Worm (Caenorhabditis elegans) whole organism, L1 larva: ENCODE data around the gene nduv-3.

ENCODE experiments used
- C16A3.4 ChIP-seq: fragments of 150-350 bp; optimal IDR thresholded peaks from 2 replicates; lab custom pipeline; 2014; ENCODE audit warnings: missing biosample characterization, missing genetic modification characterization
- F16B12.6 ChIP-seq: fragments of 150-350 bp; optimal IDR thresholded peaks from 2 replicates; lab custom pipeline; 2014; ENCODE audit warnings: missing biosample characterization, missing genetic modification characterization
- alr-1 ChIP-seq: fragments of 200-800 bp; sonication (Bioruptor generic); optimal IDR thresholded peaks from 2 replicates; lab custom pipeline; 2018; ENCODE audit warnings: borderline replicate concordance, mild to moderate bottlenecking, missing genetic modification characterization, missing compliant biosample characterization
- ceh-90 ChIP-seq: sonication (generic microtip); optimal IDR thresholded peaks from 2 replicates; lab custom pipeline; 2016; ENCODE audit warnings: missing genetic modification characterization, missing compliant biosample characterization
- dsc-1 ChIP-seq: sonication (generic microtip); optimal IDR thresholded peaks from 2 replicates; lab custom pipeline; 2016; ENCODE audit warnings: mild to moderate bottlenecking, missing genetic modification characterization, missing compliant biosample characterization
- efl-3 ChIP-seq: fragments of 200-800 bp; sonication (Bioruptor generic); optimal IDR thresholded peaks from 2 replicates; lab custom pipeline; 2018; ENCODE audit warnings: mild to moderate bottlenecking, missing genetic modification characterization, missing compliant biosample characterization
- elt-2 ChIP-seq: sonication (generic microtip); optimal IDR thresholded peaks from 2 replicates; lab custom pipeline; 2016; ENCODE audit warnings: missing genetic modification characterization, mild to moderate bottlenecking, inconsistent platforms, missing compliant biosample characterization, missing genetic modification reagents
- fkh-10 ChIP-seq: sonication (generic microtip); optimal IDR thresholded peaks from 2 replicates; lab custom pipeline; 2017; ENCODE audit warnings: missing biosample characterization, missing genetic modification reagents, missing genetic modification characterization
- fkh-8 ChIP-seq: sonication (generic microtip); optimal IDR thresholded peaks from 2 replicates; lab custom pipeline; 2016; ENCODE audit warnings: mild to moderate bottlenecking, missing genetic modification characterization, missing compliant biosample characterization
- hlh-17 ChIP-seq: fragments of 200-800 bp; sonication (Bioruptor generic); optimal IDR thresholded peaks from 2 replicates; lab custom pipeline; 2018; ENCODE audit warnings: missing genetic modification characterization, mild to moderate bottlenecking, missing compliant biosample characterization, moderate library complexity, borderline replicate concordance
- hlh-4 ChIP-seq: sonication (generic microtip); optimal IDR thresholded peaks from 2 replicates; lab custom pipeline; 2016; ENCODE audit warnings: mild to moderate bottlenecking, missing genetic modification characterization, missing compliant biosample characterization
- hpl-2 ChIP-seq: fragments of 150-350 bp; optimal IDR thresholded peaks from 2 replicates; lab custom pipeline; 2014; ENCODE audit warnings: missing biosample characterization, missing genetic modification reagents, missing genetic modification characterization
- isw-1 ChIP-seq: fragments of 200-800 bp; sonication (Bioruptor generic); IDR thresholded peaks from 2 replicates; pipeline ENCODE4 v1.3.6; 2022; ENCODE audit warnings: missing genetic modification characterization, missing compliant biosample characterization
- lin-14 ChIP-seq: fragments of 200-800 bp; sonication (Bioruptor generic); optimal IDR thresholded peaks from 2 replicates; lab custom pipeline; 2018; ENCODE audit warnings: mild to moderate bottlenecking, missing genetic modification characterization, moderate library complexity, missing compliant biosample characterization
- lin-15B ChIP-seq: fragments of 150-350 bp; sonication (generic microtip); optimal IDR thresholded peaks from 3 replicates; lab custom pipeline; 2014; ENCODE audit warnings: missing biosample characterization, missing genetic modification characterization
- lin-35 ChIP-seq, 2 experiments: fragments of 150-350 bp; optimal IDR thresholded peaks; 2 replicates each; lab custom pipeline; 2014; ENCODE audit warnings: missing biosample characterization in 2 of 2, missing genetic modification characterization in 2 of 2, missing genetic modification reagents in 2 of 2
- lin-39 ChIP-seq: fragments of 150-350 bp; optimal IDR thresholded peaks from 2 replicates; lab custom pipeline; 2014; ENCODE audit warnings: missing biosample characterization, missing genetic modification reagents, missing genetic modification characterization
- lsy-2 ChIP-seq, 2 experiments: fragments of 150-350 bp; optimal IDR thresholded peaks; 2 replicates each; lab custom pipeline; 2014; ENCODE audit warnings: missing biosample characterization in 2 of 2, missing genetic modification characterization in 2 of 2
- mef-2 ChIP-seq: fragments of 150-350 bp; optimal IDR thresholded peaks from 2 replicates; lab custom pipeline; 2014; ENCODE audit warnings: missing biosample characterization, missing genetic modification characterization
- nhr-11 ChIP-seq: fragments of 150-350 bp; optimal IDR thresholded peaks from 2 replicates; lab custom pipeline; 2014; ENCODE audit warnings: missing biosample characterization, missing genetic modification characterization
- nhr-19 ChIP-seq: fragments of 200-800 bp; sonication (Bioruptor generic); conservative IDR thresholded peaks from 2 replicates; pipeline ENCODE4 v1.3.6; 2022; ENCODE audit warnings: missing genetic modification characterization, missing compliant biosample characterization
- nhr-20 ChIP-seq: sonication (generic microtip); optimal IDR thresholded peaks from 2 replicates; lab custom pipeline; 2016; ENCODE audit warnings: mild to moderate bottlenecking, missing genetic modification characterization, missing compliant biosample characterization
- nhr-76 ChIP-seq: sonication (generic microtip); optimal IDR thresholded peaks from 2 replicates; lab custom pipeline; 2017; ENCODE audit warnings: missing biosample characterization, missing genetic modification characterization
- nhr-77 ChIP-seq: fragments of 150-350 bp; optimal IDR thresholded peaks from 2 replicates; lab custom pipeline; 2014; ENCODE audit warnings: missing biosample characterization, missing genetic modification characterization
- nhr-84 ChIP-seq: sonication (generic microtip); optimal IDR thresholded peaks from 2 replicates; lab custom pipeline; 2017; ENCODE audit warnings: missing biosample characterization, missing genetic modification characterization
- nhr-90 ChIP-seq: sonication (generic microtip); optimal IDR thresholded peaks from 2 replicates; lab custom pipeline; 2016; ENCODE audit warnings: mild to moderate bottlenecking, missing genetic modification characterization, missing compliant biosample characterization; ENCODE audit not compliant: poor library complexity
- pax-3 ChIP-seq: fragments of 200-800 bp; sonication (Bioruptor generic); optimal IDR thresholded peaks from 2 replicates; lab custom pipeline; 2018; ENCODE audit warnings: mild to moderate bottlenecking, missing genetic modification characterization, moderate library complexity, missing compliant biosample characterization
- snu-23 ChIP-seq: sonication (generic microtip); optimal IDR thresholded peaks from 2 replicates; lab custom pipeline; 2016; ENCODE audit warnings: missing genetic modification characterization, missing compliant biosample characterization
- sptf-1 ChIP-seq: fragments of 150-350 bp; optimal IDR thresholded peaks from 2 replicates; lab custom pipeline; 2014; ENCODE audit warnings: missing biosample characterization, missing genetic modification characterization
- sup-37 ChIP-seq: fragments of 200-800 bp; sonication (Bioruptor generic); optimal IDR thresholded peaks from 2 replicates; lab custom pipeline; 2018; ENCODE audit warnings: mild to moderate bottlenecking, missing genetic modification characterization, missing compliant biosample characterization
- swsn-7 ChIP-seq: sonication (generic microtip); optimal IDR thresholded peaks from 2 replicates; lab custom pipeline; 2016; ENCODE audit warnings: missing genetic modification characterization, missing compliant biosample characterization
- tbx-2 ChIP-seq: sonication (generic microtip); optimal IDR thresholded peaks from 2 replicates; lab custom pipeline; 2016; ENCODE audit warnings: missing genetic modification characterization, missing compliant biosample characterization
- tlp-1 ChIP-seq: fragments of 150-350 bp; optimal IDR thresholded peaks from 2 replicates; lab custom pipeline; 2014; ENCODE audit warnings: missing biosample characterization, missing genetic modification characterization
- unc-130 ChIP-seq: fragments of 150-350 bp; optimal IDR thresholded peaks from 2 replicates; lab custom pipeline; 2017; ENCODE audit warnings: missing biosample characterization, missing genetic modification characterization, inconsistent platforms
- unc-62 ChIP-seq: fragments of 150-350 bp; optimal IDR thresholded peaks from 2 replicates; lab custom pipeline; 2014; ENCODE audit warnings: missing biosample characterization, missing genetic modification reagents, missing genetic modification characterization
- unc-86 ChIP-seq: sonication (generic microtip); optimal IDR thresholded peaks from 2 replicates; lab custom pipeline; 2016; ENCODE audit warnings: missing genetic modification characterization, missing compliant biosample characterization
- vab-15 ChIP-seq: sonication (generic microtip); optimal IDR thresholded peaks from 2 replicates; lab custom pipeline; 2017; ENCODE audit warnings: missing genotype, mild to moderate bottlenecking, missing genetic modification characterization, missing compliant biosample characterization
- zag-1 ChIP-seq: fragments of 150-350 bp; optimal IDR thresholded peaks from 2 replicates; lab custom pipeline; 2014; ENCODE audit warnings: missing biosample characterization, missing genetic modification characterization

nduv-3 gene

ce11 chrIV:2613754-2614244 lies 27.3 kb upstream of the nduv-3 start, which contains the start of gene daao-1:
Gene daao-1 (plus strand): TSS chrIV:2614194.
- TF ChIP-seq elt-2 (tag; lab: Kevin White, UChicago) = peak; percentile 7
- TF ChIP-seq sptf-1 (tag; lab: Kevin White, UChicago) = no peak

DNA sequence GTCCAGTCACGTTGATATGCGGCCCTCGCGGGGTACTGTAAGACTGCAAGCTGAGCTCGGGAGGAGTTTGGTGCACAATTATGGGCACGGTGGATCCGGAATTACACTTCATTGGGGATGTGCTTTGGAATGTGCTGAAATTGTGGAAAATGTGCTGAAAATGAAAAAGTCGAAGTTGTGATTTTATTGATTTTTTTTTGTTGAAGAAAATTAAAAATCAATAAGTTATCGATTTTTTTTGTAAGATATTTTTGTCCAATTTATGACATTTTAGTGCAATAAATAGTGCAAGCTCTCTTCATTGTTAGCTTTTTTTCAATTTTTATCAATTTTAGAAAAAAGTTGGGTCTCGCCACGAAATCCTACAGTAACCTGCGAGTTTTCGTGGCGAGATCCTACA lies 24.3 kb upstream of the nduv-3 start:
- no peak for TF ChIP-seq swsn-7 (tag; lab: Kevin White, UChicago)

DNA sequence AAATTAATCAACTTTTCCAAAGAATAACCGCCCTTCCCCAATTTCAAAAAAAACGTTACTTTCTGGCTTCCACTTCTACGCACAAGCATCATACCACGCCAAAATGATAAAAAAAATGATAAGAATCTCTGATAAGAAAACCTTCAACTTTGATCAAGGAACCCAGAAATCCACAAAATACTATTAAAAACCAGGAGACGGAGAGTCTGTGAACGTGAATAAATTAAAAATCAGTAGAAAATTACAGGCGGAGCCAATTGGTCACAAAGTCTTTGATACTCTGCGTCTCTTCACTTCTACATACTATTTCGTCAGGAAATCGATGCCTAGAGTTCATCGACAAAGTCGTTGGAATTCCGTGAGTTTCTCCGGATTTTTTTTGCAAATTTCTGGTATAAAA lies 22.5 kb upstream of the nduv-3 start, which contains the start of gene smf-3:
Gene smf-3, plus strand, starts transcription at position 259 of the 400 bp plus-strand sequence.
- TF ChIP-seq elt-2 (tag; lab: Kevin White, UChicago) (peak; percentile 94), nhr-20 (peak; percentile 15), hpl-2 (GFP tag; lab: Kevin White, UChicago) (no peak), efl-3 (GFP tag; lab: Kevin White, UChicago) (no peak), lin-35 (GFP tag; optimal IDR thresholded peaks at IDR 0.05; lab: Kevin White, UChicago) (peak in 1 of 2 experiments; percentile 42), pax-3 (no peak), sup-37 (GFP tag; lab: Kevin White, UChicago) (no peak)

ce11 chrIV:2628171-2628570 lies 12.9 kb upstream of the nduv-3 start, which contains the start of gene ngn-1:
Gene ngn-1 (minus strand): TSS chrIV:2628271.
- no peak for TF ChIP-seq hpl-2 (GFP tag; lab: Kevin White, UChicago)
- TF ChIP-seq sptf-1 (tag; lab: Kevin White, UChicago) = no peak
- TF ChIP-seq snu-23 = no peak
- no peak for TF ChIP-seq tbx-2 (tag; lab: Kevin White, UChicago)
- TF ChIP-seq lsy-2 (tag; optimal IDR thresholded peaks at IDR 0.05; lab: Kevin White, UChicago) = no peak
- TF ChIP-seq fkh-8 = no peak
- no peak for TF ChIP-seq zag-1 (tag; lab: Kevin White, UChicago)
- no peak for TF ChIP-seq pax-3
- no peak for TF ChIP-seq lin-39 (tag; lab: Kevin White, UChicago)
- TF ChIP-seq nhr-84 (tag; lab: Kevin White, UChicago) = no peak
- TF ChIP-seq nhr-19 (GFP tag; lab: Robert Waterston, UW) = no peak

- no peak for TF ChIP-seq C16A3.4 (tag; lab: Kevin White, UChicago)
- no peak for TF ChIP-seq dsc-1 (tag; lab: Kevin White, UChicago)
- TF ChIP-seq hlh-17 (GFP tag; lab: Kevin White, UChicago) = no peak
- TF ChIP-seq sup-37 (GFP tag; lab: Kevin White, UChicago) = no peak
- TF ChIP-seq ceh-90 = no peak
- TF ChIP-seq F16B12.6 (tag; lab: Kevin White, UChicago) = no peak
- no peak for TF ChIP-seq sptf-1 (tag; lab: Kevin White, UChicago)
- no peak for TF ChIP-seq nhr-90 (tag; lab: Kevin White, UChicago)
- no peak for TF ChIP-seq mef-2 (tag; lab: Kevin White, UChicago)
- no peak for TF ChIP-seq pax-3
- no peak for TF ChIP-seq unc-130 (tag; lab: Kevin White, UChicago)
- TF ChIP-seq unc-62 (GFP tag; lab: Kevin White, UChicago) = no peak
These were observed 11.0 kb upstream of the nduv-3 start for ce11 chrIV:2630145-2630544.

- TF ChIP-seq nhr-77 (tag; lab: Kevin White, UChicago) = no peak
These were observed 6.1 kb upstream of the nduv-3 start for ce11 chrIV:2634992-2635391.

ce11 chrIV:2639666-2640273 lies 1.3 kb upstream of the nduv-3 start:
- TF ChIP-seq unc-62 (GFP tag; lab: Kevin White, UChicago) (no peak), hlh-4 (no peak), tlp-1 (tag; lab: Kevin White, UChicago) (no peak), C16A3.4 (tag; lab: Kevin White, UChicago) (peak; percentile 2), nhr-11 (no peak), elt-2 (tag; lab: Kevin White, UChicago) (no peak), lin-15B (tag; lab: Kevin White, UChicago) (no peak), isw-1 (GFP tag; lab: Robert Waterston, UW) (no peak), alr-1 (tag; lab: Kevin White, UChicago) (no peak), F16B12.6 (tag; lab: Kevin White, UChicago) (no peak), fkh-10 (no peak), nhr-76 (no peak), snu-23 (peak; percentile 41), unc-86 (tag; lab: Kevin White, UChicago) (no peak), sptf-1 (tag; lab: Kevin White, UChicago) (no peak), vab-15 (tag; lab: Kevin White, UChicago) (no peak), lin-14 (GFP tag; lab: Kevin White, UChicago) (no peak), lin-35 (GFP tag; optimal IDR thresholded peaks at IDR 0.05; lab: Kevin White, UChicago) (peak in 1 of 2 experiments; percentile 56), hpl-2 (GFP tag; lab: Kevin White, UChicago) (no peak)
